Fruit fly (Drosophila melanogaster) whole organism, embryonic: ENCODE results near the gene CG31321.

Experiments used
- Asciz ChIP-seq: fragments of 200-800 bp; sonication (Bioruptor generic); optimal IDR thresholded peaks from 2 replicates; lab custom pipeline; 2017; ENCODE audit warnings: missing biosample characterization, mild to moderate bottlenecking, missing genetic modification characterization, missing genetic modification reagents
- BEAF-32 ChIP-seq: fragments of 200-800 bp; sonication (Bioruptor generic); optimal IDR thresholded peaks from 3 replicates; lab custom pipeline; 2017; ENCODE audit warnings: missing biosample characterization, missing genetic modification characterization, mild to moderate bottlenecking, moderate library complexity, missing genetic modification reagents
- CG11560 ChIP-seq: fragments of 200-800 bp; sonication (Bioruptor generic); IDR thresholded peaks from 3 replicates; pipeline ENCODE4 v1.3.6; 2022; ENCODE audit warnings: missing biosample characterization, missing genetic modification characterization
- CG14050 ChIP-seq: fragments of 200-800 bp; sonication (Bioruptor generic); IDR thresholded peaks from 3 replicates; pipeline ENCODE4 v1.3.6; 2022; ENCODE audit warnings: missing biosample characterization, missing genetic modification characterization
- CG1529 ChIP-seq: fragments of 200-800 bp; sonication (Bioruptor generic); optimal IDR thresholded peaks from 3 replicates; lab custom pipeline; 2018; ENCODE audit warnings: missing biosample characterization, missing genetic modification characterization
- CG15514 ChIP-seq: fragments of 200-800 bp; sonication (Bioruptor generic); optimal IDR thresholded peaks from 3 replicates; lab custom pipeline; 2017; ENCODE audit warnings: missing biosample characterization, missing genetic modification characterization, mild to moderate bottlenecking, moderate library complexity, missing genetic modification reagents
- CG16863 ChIP-seq: fragments of 200-800 bp; sonication (Bioruptor generic); optimal IDR thresholded peaks from 3 replicates; lab custom pipeline; 2016; ENCODE audit warnings: missing biosample characterization, missing genetic modification characterization
- CG17328 ChIP-seq: fragments of 200-800 bp; sonication (Bioruptor generic); IDR thresholded peaks from 2 replicates; pipeline ENCODE4 v1.3.6; 2022; ENCODE audit warnings: missing biosample characterization, missing genetic modification characterization
- CG1792 ChIP-seq: fragments of 200-800 bp; sonication (Bioruptor generic); optimal IDR thresholded peaks from 2 replicates; lab custom pipeline; 2016; ENCODE audit warnings: missing biosample characterization, missing genetic modification characterization
- CG30431 ChIP-seq: fragments of 200-800 bp; sonication (Bioruptor generic); optimal IDR thresholded peaks from 2 replicates; lab custom pipeline; 2017; ENCODE audit warnings: missing biosample characterization, missing genetic modification characterization
- CG31388 ChIP-seq: fragments of 200-800 bp; sonication (Bioruptor generic); optimal IDR thresholded peaks from 2 replicates; lab custom pipeline; 2016; ENCODE audit warnings: missing biosample characterization, missing genetic modification characterization
- CG3163 ChIP-seq: fragments of 200-800 bp; sonication (Bioruptor generic); optimal IDR thresholded peaks from 3 replicates; lab custom pipeline; 2016; ENCODE audit warnings: missing biosample characterization, missing genetic modification characterization
- CG3995 ChIP-seq: fragments of 200-800 bp; sonication (Bioruptor generic); optimal IDR thresholded peaks from 3 replicates; lab custom pipeline; 2016; ENCODE audit warnings: missing biosample characterization, missing genetic modification characterization
- CG4730 ChIP-seq: fragments of 200-800 bp; sonication (Bioruptor generic); IDR thresholded peaks from 2 replicates; pipeline ENCODE4 v1.3.6; 2022; ENCODE audit warnings: missing biosample characterization, missing genetic modification characterization
- CG6654 ChIP-seq: fragments of 200-800 bp; sonication (Bioruptor generic); optimal IDR thresholded peaks from 2 replicates; lab custom pipeline; 2017; ENCODE audit warnings: missing biosample characterization, mild to moderate bottlenecking, missing genetic modification characterization
- CG6791 ChIP-seq: fragments of 200-800 bp; sonication (Bioruptor generic); IDR thresholded peaks from 3 replicates; pipeline ENCODE4 v1.3.6; 2022; ENCODE audit warnings: missing biosample characterization, missing genetic modification characterization; ENCODE audit not compliant: partially characterized antibody
- CG7928 ChIP-seq: fragments of 200-800 bp; sonication (Bioruptor generic); optimal IDR thresholded peaks from 2 replicates; lab custom pipeline; 2017; ENCODE audit warnings: missing biosample characterization, mild to moderate bottlenecking, missing genetic modification characterization
- Dbx ChIP-seq: fragments of 200-800 bp; sonication (Bioruptor generic); IDR thresholded peaks from 3 replicates; pipeline ENCODE4 v1.3.6; 2022; ENCODE audit warnings: missing biosample characterization, missing genetic modification characterization
- Dp ChIP-seq: fragments of 200-800 bp; sonication (Bioruptor generic); optimal IDR thresholded peaks from 2 replicates; lab custom pipeline; 2018; ENCODE audit warnings: missing biosample characterization, mild to moderate bottlenecking, missing genetic modification characterization, moderate library complexity
- Drgx ChIP-seq: fragments of 200-800 bp; sonication (Bioruptor generic); IDR thresholded peaks from 2 replicates; pipeline ENCODE4 v1.3.6; 2022; ENCODE audit warnings: missing biosample characterization, missing genetic modification characterization
- Ets65A ChIP-seq: fragments of 200-800 bp; sonication (Bioruptor generic); peaks from one replicate; lab custom pipeline; 2016; ENCODE audit warnings: missing biosample characterization, missing genetic modification characterization
- Ets97D ChIP-seq: fragments of 200-800 bp; sonication (Bioruptor generic); optimal IDR thresholded peaks from 3 replicates; lab custom pipeline; 2016; ENCODE audit warnings: missing biosample characterization, missing genetic modification characterization
- HHEX ChIP-seq: fragments of 200-800 bp; sonication (Bioruptor generic); optimal IDR thresholded peaks from 3 replicates; lab custom pipeline; 2017; ENCODE audit warnings: missing biosample characterization, mild to moderate bottlenecking, missing genetic modification characterization, missing genetic modification reagents
- Hr51 ChIP-seq, 2 experiments: fragments of 200-800 bp; sonication (Bioruptor generic); optimal IDR thresholded peaks; 2 replicates in 1 of 2; 3 replicates in 1 of 2; lab custom pipeline; 2016 to 2018; ENCODE audit warnings: missing biosample characterization in 2 of 2, missing genetic modification characterization in 2 of 2, mild to moderate bottlenecking in 1 of 2, moderate library complexity in 1 of 2
- Lpt ChIP-seq: fragments of >200 bp; optimal IDR thresholded peaks from 2 replicates; lab custom pipeline; 2018; ENCODE audit warnings: missing biosample characterization, missing genetic modification characterization
- Mad ChIP-seq: fragments of 200-800 bp; sonication (Bioruptor generic); optimal IDR thresholded peaks from 2 replicates; lab custom pipeline; 2016; ENCODE audit warnings: missing biosample characterization, missing genetic modification characterization
- Ptx1 ChIP-seq: fragments of 200-800 bp; sonication (Bioruptor generic); IDR thresholded peaks from 2 replicates; pipeline ENCODE4 v1.3.6; 2022; ENCODE audit warnings: missing biosample characterization, missing genetic modification characterization
- Rx ChIP-seq: fragments of 200-800 bp; sonication (Bioruptor generic); IDR thresholded peaks from 2 replicates; pipeline ENCODE4 v1.3.6; 2022; ENCODE audit warnings: missing biosample characterization, missing genetic modification characterization
- Sin3A ChIP-seq: fragments of >200 bp; optimal IDR thresholded peaks from 2 replicates; lab custom pipeline; 2018
- Sry-β ChIP-seq: fragments of 200-800 bp; sonication (Bioruptor generic); optimal IDR thresholded peaks from 2 replicates; lab custom pipeline; 2018; ENCODE audit warnings: missing biosample characterization, mild to moderate bottlenecking, missing genetic modification characterization, moderate library complexity
- abd-A ChIP-seq: fragments of 200-800 bp; sonication (Bioruptor generic); optimal IDR thresholded peaks from 3 replicates; lab custom pipeline; 2019; ENCODE audit warnings: missing biosample characterization, mild to moderate bottlenecking, missing genetic modification characterization, moderate library complexity
- cad ChIP-seq: fragments of >200 bp; optimal IDR thresholded peaks from 2 replicates; lab custom pipeline; 2017; ENCODE audit warnings: missing biosample characterization, missing genetic modification characterization
- da ChIP-seq: fragments of 200-800 bp; sonication (Bioruptor generic); optimal IDR thresholded peaks from 2 replicates; lab custom pipeline; 2016; ENCODE audit warnings: missing biosample characterization, missing genetic modification characterization
- dimm ChIP-seq: fragments of 200-800 bp; sonication (Bioruptor generic); IDR thresholded peaks from 2 replicates; pipeline ENCODE4 v1.3.6; 2022; ENCODE audit warnings: missing biosample characterization, missing genetic modification characterization
- eyg ChIP-seq: fragments of 200-800 bp; sonication (Bioruptor generic); optimal IDR thresholded peaks from 3 replicates; lab custom pipeline; 2016; ENCODE audit warnings: missing biosample characterization, missing genetic modification characterization
- ftz-f1 ChIP-seq: fragments of 200-800 bp; sonication (Bioruptor generic); optimal IDR thresholded peaks from 2 replicates; lab custom pipeline; 2016; ENCODE audit warnings: missing biosample characterization, missing genetic modification characterization
- ham ChIP-seq: fragments of 200-800 bp; sonication (Bioruptor generic); IDR thresholded peaks from 2 replicates; pipeline ENCODE4 v1.3.6; 2022; ENCODE audit warnings: missing biosample characterization, missing genetic modification characterization
- insv ChIP-seq, 2 experiments: fragments of 200-800 bp; sonication (Bioruptor generic); optimal IDR thresholded peaks; 3 replicates each; lab custom pipeline; 2016 to 2018; ENCODE audit warnings: missing biosample characterization in 2 of 2, missing genetic modification characterization in 2 of 2
- lilli ChIP-seq: fragments of 200-800 bp; sonication (Bioruptor generic); optimal IDR thresholded peaks from 3 replicates; lab custom pipeline; 2016; ENCODE audit warnings: missing biosample characterization, missing genetic modification characterization
- lola ChIP-seq, 3 experiments: fragments of >200 bp in 2 of 3; fragments of 200-800 bp in 1 of 3; sonication (Bioruptor generic) in 1 of 3; optimal IDR thresholded peaks; 2 replicates each; lab custom pipeline; 2017 to 2019; ENCODE audit warnings: missing biosample characterization in 3 of 3, missing genetic modification characterization in 3 of 3, mild to moderate bottlenecking in 1 of 3, moderate library complexity in 1 of 3
- lov ChIP-seq, 2 experiments: fragments of 200-800 bp in 1 of 2; fragments of >200 bp in 1 of 2; sonication (Bioruptor generic) in 1 of 2; IDR thresholded peaks in 1 of 2; optimal IDR thresholded peaks in 1 of 2; 2 replicates in 1 of 2; 3 replicates in 1 of 2; pipeline versions ENCODE4 v1.3.6 to Lab custom; 2017 to 2022; ENCODE audit warnings: missing biosample characterization in 1 of 2, missing genetic modification characterization in 1 of 2
- nom ChIP-seq: fragments of 200-800 bp; sonication (Bioruptor generic); optimal IDR thresholded peaks from 2 replicates; lab custom pipeline; 2017; ENCODE audit warnings: missing biosample characterization, missing genetic modification characterization, mild to moderate bottlenecking, moderate library complexity, missing genetic modification reagents
- phol ChIP-seq: fragments of 200-800 bp; sonication (Bioruptor generic); optimal IDR thresholded peaks from 3 replicates; lab custom pipeline; 2018; ENCODE audit warnings: missing biosample characterization, mild to moderate bottlenecking, missing genetic modification characterization, moderate library complexity
- prd ChIP-seq, 3 experiments: fragments of >200 bp in 2 of 3; fragments of 200-800 bp in 1 of 3; sonication (Bioruptor generic) in 1 of 3; optimal IDR thresholded peaks in 2 of 3; IDR thresholded peaks in 1 of 3; 2 replicates in 2 of 3; 3 replicates in 1 of 3; pipeline versions ENCODE4 v1.3.6 to Lab custom; 2017 to 2022; ENCODE audit warnings: missing biosample characterization in 1 of 3, missing genetic modification characterization in 1 of 3
- psq ChIP-seq: fragments of 200-800 bp; sonication (Bioruptor generic); optimal IDR thresholded peaks from 2 replicates; lab custom pipeline; 2017; ENCODE audit warnings: missing biosample characterization, missing genetic modification characterization
- ro ChIP-seq: fragments of 200-800 bp; sonication (Bioruptor generic); IDR thresholded peaks from 2 replicates; pipeline ENCODE4 v1.3.6; 2022; ENCODE audit warnings: missing biosample characterization, missing genetic modification characterization
- row ChIP-seq: fragments of 200-800 bp; sonication (Bioruptor generic); IDR thresholded peaks from 3 replicates; pipeline ENCODE4 v1.3.6; 2022; ENCODE audit warnings: missing biosample characterization, missing genetic modification characterization
- sna ChIP-seq: fragments of 200-800 bp; sonication (Bioruptor generic); IDR thresholded peaks from 2 replicates; pipeline ENCODE4 v1.3.6; 2022; ENCODE audit warnings: missing biosample characterization, missing genetic modification characterization; ENCODE audit not compliant: partially characterized antibody
- so ChIP-seq: fragments of 200-800 bp; sonication (Bioruptor generic); IDR thresholded peaks from 3 replicates; pipeline ENCODE4 v1.3.6; 2022; ENCODE audit warnings: missing biosample characterization, missing genetic modification characterization
- trem ChIP-seq: fragments of 200-800 bp; optimal IDR thresholded peaks from 3 replicates; lab custom pipeline; 2019; ENCODE audit warnings: missing biosample characterization, mild to moderate bottlenecking, missing genetic modification characterization, moderate library complexity

CG31321 gene

DNA sequence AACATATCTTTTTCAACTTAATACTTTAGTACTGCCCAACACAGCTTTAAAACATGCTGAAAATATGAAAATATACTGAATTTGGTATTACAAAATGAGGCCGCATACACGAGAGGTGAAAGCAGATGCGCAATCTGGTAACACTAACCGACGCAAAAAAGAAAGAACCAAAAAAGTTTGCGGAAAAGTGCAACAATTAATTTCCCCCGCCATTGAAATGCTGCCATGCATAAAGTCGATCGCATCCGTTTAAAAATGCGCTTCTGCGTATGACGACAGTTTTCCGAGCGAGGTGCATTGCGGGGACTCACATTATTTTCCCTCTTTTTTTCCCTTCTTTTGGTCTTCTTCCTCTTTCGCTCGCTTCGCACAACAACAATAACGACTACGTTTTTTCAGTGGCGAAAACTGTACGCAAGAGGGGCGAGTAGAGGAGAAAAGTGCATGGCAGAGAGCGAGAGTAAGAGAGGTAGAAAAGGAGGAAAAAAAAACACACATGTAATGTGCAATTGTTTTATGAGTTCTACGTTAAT lies 5.8 kb downstream of the CG31321 start, which contains the start of gene Set8 (continued):
- no peak for TF ChIP-seq CG11560 (tag; lab: Robert Waterston, UW)
- no peak for TF ChIP-seq CG3995
- no peak for TF ChIP-seq CG6654 (GFP tag; lab: Kevin White, UChicago)
- no peak for TF ChIP-seq CG4730
- TF ChIP-seq ham = no peak
- no peak for TF ChIP-seq lilli (GFP tag; lab: Kevin White, UChicago)
- peak; percentile 82 for TF ChIP-seq trem
- TF ChIP-seq Sin3A (lab: Kevin White, UChicago) = peak; percentile 48
- TF ChIP-seq sna = peak; percentile 31; the same call in 1 of the 2 replicates
- TF ChIP-seq CG16863 (GFP tag; lab: Kevin White, UChicago) = no peak
- TF ChIP-seq CG7928 (GFP tag; lab: Kevin White, UChicago) = no peak
- TF ChIP-seq CG30431 (GFP tag; lab: Kevin White, UChicago) = no peak
- TF ChIP-seq Ptx1 (GFP tag; lab: Robert Waterston, UW) = no peak
- no peak for TF ChIP-seq abd-A (tag; lab: Kevin White, UChicago)
- peak; percentile 54 for TF ChIP-seq phol (tag; lab: Kevin White, UChicago)
- TF ChIP-seq Hr51 (GFP tag; optimal IDR thresholded peaks at IDR 0.05; lab: Kevin White, UChicago) = no peak
- 0 out of 3 replicates have a peak, but pooled peaks have one; percentile 30 for TF ChIP-seq Dbx
- no peak for TF ChIP-seq Rx
- no peak for TF ChIP-seq so
- TF ChIP-seq Asciz (GFP tag; lab: Kevin White, UChicago) = no peak
- TF ChIP-seq CG3163 (GFP tag; lab: Kevin White, UChicago) = no peak
- no peak for TF ChIP-seq lov (optimal IDR thresholded peaks at IDR 0.05; lab: Kevin White, UChicago)
- TF ChIP-seq lov (GFP tag; IDR thresholded peaks at IDR 0.05; lab: Robert Waterston, UW) = no peak
- no peak for TF ChIP-seq ftz-f1 (GFP tag; lab: Kevin White, UChicago)
- TF ChIP-seq CG17328 (GFP tag; lab: Robert Waterston, UW) = no peak
- TF ChIP-seq BEAF-32 = peak; percentile 41
- no peak for TF ChIP-seq CG1529 (GFP tag; lab: Kevin White, UChicago)
- TF ChIP-seq CG1792 = no peak
- TF ChIP-seq dimm (GFP tag; lab: Robert Waterston, UW) = no peak
- TF ChIP-seq Lpt = no peak
- no peak for TF ChIP-seq cad
- TF ChIP-seq Sry-β (GFP tag; lab: Kevin White, UChicago) = no peak
- TF ChIP-seq nom (GFP tag; lab: Kevin White, UChicago) = peak; percentile 82
- no peak for TF ChIP-seq CG31388
- TF ChIP-seq eyg = no peak
- TF ChIP-seq HHEX (GFP tag; lab: Kevin White, UChicago) = no peak
- no peak for TF ChIP-seq CG14050 (GFP tag; lab: Robert Waterston, UW)
- no peak for TF ChIP-seq prd (optimal IDR thresholded peaks at IDR 0.05; lab: Kevin White, UChicago)
- no peak for TF ChIP-seq prd (GFP tag; IDR thresholded peaks at IDR 0.05; lab: Robert Waterston, UW)
- peak in 1 of 2 experiments; percentile 7 for TF ChIP-seq insv (GFP tag; optimal IDR thresholded peaks at IDR 0.05; lab: Kevin White, UChicago)
- TF ChIP-seq da (GFP tag; lab: Kevin White, UChicago) = no peak
- peak; percentile 33; the same call in 1 of the 3 replicates for TF ChIP-seq row (GFP tag; lab: Robert Waterston, UW)
- TF ChIP-seq Drgx = peak; percentile 63; the same call in 1 of the 2 replicates
- 0 out of 3 replicates have a peak, but pooled peaks have one; percentile 12 for TF ChIP-seq CG6791 (GFP tag; lab: Robert Waterston, UW)
- TF ChIP-seq ro (GFP tag; lab: Robert Waterston, UW) = no peak
- no peak for TF ChIP-seq Ets65A (GFP tag; lab: Kevin White, UChicago)
- TF ChIP-seq psq (GFP tag; lab: Kevin White, UChicago) = peak; percentile 90
- TF ChIP-seq Mad = no peak
- peak; percentile 46 for TF ChIP-seq Dp (GFP tag; lab: Kevin White, UChicago)
- TF ChIP-seq lola (GFP tag; optimal IDR thresholded peaks at IDR 0.05; lab: Kevin White, UChicago) = no peak
- no peak for TF ChIP-seq CG15514 (GFP tag; lab: Kevin White, UChicago)
- TF ChIP-seq Ets97D = peak; percentile 68
